Worm (Caenorhabditis elegans) whole organism, early embryonic: ENCODE data around the gene srx-39.

Source experiments
- B0310.2 ChIP-seq: sonication (generic microtip); optimal IDR thresholded peaks from 2 replicates; lab custom pipeline; 2016; ENCODE audit warnings: mild to moderate bottlenecking, missing genetic modification characterization, missing compliant biosample characterization
- F13C5.2 ChIP-seq: sonication (generic microtip); optimal IDR thresholded peaks from 2 replicates; lab custom pipeline; 2017; ENCODE audit warnings: mild to moderate bottlenecking, missing genetic modification characterization, inconsistent platforms, missing compliant biosample characterization
- aly-1 ChIP-seq: sonication (generic microtip); optimal IDR thresholded peaks from 2 replicates; lab custom pipeline; 2016; ENCODE audit warnings: missing genetic modification characterization, missing compliant biosample characterization
- ama-1 ChIP-seq: fragments of 150-350 bp; optimal IDR thresholded peaks from 2 replicates; lab custom pipeline; 2014
- ceh-13 ChIP-seq: fragments of 200-800 bp; sonication (Bioruptor generic); optimal IDR thresholded peaks from 2 replicates; lab custom pipeline; 2018; ENCODE audit warnings: mild to moderate bottlenecking, missing genetic modification characterization, missing compliant biosample characterization
- ceh-36 ChIP-seq: sonication (generic microtip); optimal IDR thresholded peaks from 2 replicates; lab custom pipeline; 2016; ENCODE audit warnings: missing genetic modification characterization, inconsistent platforms, missing compliant biosample characterization
- ets-7 ChIP-seq: sonication (generic microtip); optimal IDR thresholded peaks from 2 replicates; lab custom pipeline; 2016; ENCODE audit warnings: missing genotype, missing genetic modification characterization, missing compliant biosample characterization
- flt-1 ChIP-seq: fragments of 200-800 bp; sonication (Bioruptor generic); IDR thresholded peaks from 2 replicates; pipeline ENCODE4 v1.3.6; 2022; ENCODE audit warnings: missing genetic modification characterization, missing compliant biosample characterization
- hmbx-1 ChIP-seq: sonication (generic microtip); optimal IDR thresholded peaks from 2 replicates; lab custom pipeline; 2016; ENCODE audit warnings: mild to moderate bottlenecking, missing genetic modification characterization, missing compliant biosample characterization
- hmg-4 ChIP-seq: fragments of 200-800 bp; sonication (Bioruptor generic); optimal IDR thresholded peaks from 2 replicates; lab custom pipeline; 2018; ENCODE audit warnings: mild to moderate bottlenecking, missing genetic modification characterization, missing compliant biosample characterization
- hnd-1 ChIP-seq: sonication (generic microtip); optimal IDR thresholded peaks from 2 replicates; lab custom pipeline; 2016; ENCODE audit warnings: missing genetic modification characterization, missing compliant biosample characterization
- pes-1 ChIP-seq: fragments of 200-800 bp; sonication (Bioruptor generic); IDR thresholded peaks from 2 replicates; pipeline ENCODE4 v1.3.6; 2022; ENCODE audit warnings: missing genetic modification reagents, missing genetic modification characterization, missing compliant biosample characterization
- scrt-1 ChIP-seq: fragments of 200-800 bp; sonication (Bioruptor generic); IDR thresholded peaks from 2 replicates; pipeline ENCODE4 v1.3.6; 2022; ENCODE audit warnings: missing genetic modification characterization, missing compliant biosample characterization
- sea-1 ChIP-seq: fragments of 200-800 bp; sonication (Bioruptor generic); conservative IDR thresholded peaks from 2 replicates; pipeline ENCODE4 v1.3.6; 2022; ENCODE audit warnings: missing genetic modification characterization, missing compliant biosample characterization
- tbx-11 ChIP-seq: fragments of 200-800 bp; sonication (Bioruptor generic); IDR thresholded peaks from 2 replicates; pipeline ENCODE4 v1.3.6; 2022; ENCODE audit warnings: missing genetic modification characterization, missing compliant biosample characterization
- tbx-37 ChIP-seq: fragments of 200-800 bp; sonication (Bioruptor generic); conservative IDR thresholded peaks from 2 replicates; pipeline ENCODE4 v1.3.6; 2022; ENCODE audit warnings: missing genetic modification reagents, missing genetic modification characterization, missing compliant biosample characterization
- tra-4 ChIP-seq: sonication (generic microtip); optimal IDR thresholded peaks from 2 replicates; lab custom pipeline; 2017; ENCODE audit warnings: missing genetic modification characterization, missing compliant biosample characterization

The srx-39 gene

DNA sequence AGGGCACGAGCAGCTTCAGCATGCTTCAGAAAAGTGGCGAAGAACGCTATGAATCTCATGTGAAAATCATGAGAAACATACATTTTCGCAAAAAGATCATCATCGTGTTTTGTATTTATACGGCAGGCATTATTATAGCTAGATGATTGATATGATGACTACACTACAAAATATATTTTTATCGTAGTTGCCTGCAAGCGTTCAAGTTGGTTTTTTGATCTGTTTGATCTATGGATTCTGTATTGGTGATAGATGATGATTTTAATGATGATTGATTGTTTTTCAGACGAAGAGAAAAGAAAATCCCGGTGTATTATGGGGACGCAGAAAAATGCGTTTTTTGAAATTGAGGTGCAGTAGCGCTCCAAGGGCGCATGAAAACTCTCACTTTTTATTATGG, 46.9 kb downstream of the srx-39 start, which contains the start of gene ugt-63:
Gene ugt-63, minus strand, starts transcription at position 89 of the 400 bp plus-strand sequence.
- TF ChIP-seq hmg-4 (GFP tag; lab: Kevin White, UChicago) (no peak), B0310.2 (no peak), pes-1 (GFP tag; lab: Robert Waterston, UW) (no peak), ama-1 (lab: Kevin White, UChicago) (no peak), tbx-37 (GFP tag; lab: Robert Waterston, UW) (no peak), ceh-13 (no peak), scrt-1 (no peak)

DNA sequence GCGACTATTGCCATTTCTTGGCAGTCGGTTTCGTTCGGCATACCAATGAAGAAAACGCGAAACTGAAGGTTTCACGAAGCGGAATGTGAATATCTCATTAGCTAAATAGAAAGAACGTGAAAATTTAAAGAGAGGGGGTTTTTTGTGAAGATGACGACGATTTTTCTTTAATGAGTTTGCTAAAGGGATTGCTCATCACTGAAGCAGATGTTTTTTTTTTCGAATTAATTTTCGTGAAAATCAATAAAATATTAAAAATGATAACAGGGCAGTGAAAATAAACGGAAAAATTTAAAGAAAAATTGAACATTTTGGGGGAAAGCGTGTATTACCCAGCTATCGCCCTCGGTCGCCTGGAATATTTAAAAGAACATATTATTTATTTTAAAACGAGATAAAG, 49.7 kb downstream of the srx-39 start, which contains the start of gene srab-3:
Gene srab-3, minus strand, starts transcription at position 101 of the 400 bp plus-strand sequence.
- TF ChIP-seq flt-1 (GFP tag; lab: Robert Waterston, UW) (no peak), tbx-37 (GFP tag; lab: Robert Waterston, UW) (no peak), aly-1 (tag; lab: Kevin White, UChicago) (no peak), hnd-1 (tag; lab: Kevin White, UChicago) (no peak), ceh-36 (tag; lab: Kevin White, UChicago) (no peak), hmg-4 (GFP tag; lab: Kevin White, UChicago) (no peak), tra-4 (no peak), scrt-1 (no peak), B0310.2 (no peak), tbx-11 (GFP tag; lab: Robert Waterston, UW) (no peak), sea-1 (GFP tag; lab: Robert Waterston, UW) (no peak), pes-1 (GFP tag; lab: Robert Waterston, UW) (no peak), F13C5.2 (tag; lab: Kevin White, UChicago) (no peak), hmbx-1 (no peak), ceh-13 (no peak), ama-1 (lab: Kevin White, UChicago) (no peak), ets-7 (tag; lab: Kevin White, UChicago) (no peak)
